Worm (Caenorhabditis elegans) whole organism, L3 larva: ENCODE results near the gene C48B4.13.

Source experiments
- R02D3.7 ChIP-seq: fragments of 150-350 bp; optimal IDR thresholded peaks from 2 replicates; lab custom pipeline; 2014; ENCODE audit warnings: missing biosample characterization, missing genetic modification characterization
- ZK546.5 ChIP-seq: sonication (generic microtip); optimal IDR thresholded peaks from 2 replicates; lab custom pipeline; 2017; ENCODE audit warnings: missing biosample characterization, missing genetic modification characterization
- ama-1 ChIP-seq: fragments of 150-350 bp; optimal IDR thresholded peaks from 2 replicates; lab custom pipeline; 2018
- ceh-16 ChIP-seq: sonication (generic microtip); optimal IDR thresholded peaks from 2 replicates; lab custom pipeline; 2017; ENCODE audit warnings: missing biosample characterization, missing genetic modification characterization
- ceh-82 ChIP-seq: fragments of 150-350 bp; optimal IDR thresholded peaks from 2 replicates; lab custom pipeline; 2014; ENCODE audit warnings: missing biosample characterization, missing genetic modification characterization
- daf-12 ChIP-seq: fragments of 150-350 bp; optimal IDR thresholded peaks from 2 replicates; lab custom pipeline; 2014; ENCODE audit warnings: missing biosample characterization, missing genetic modification reagents, missing genetic modification characterization
- elt-2 ChIP-seq: sonication (generic microtip); optimal IDR thresholded peaks from 2 replicates; lab custom pipeline; 2016; ENCODE audit warnings: missing genetic modification reagents, mild to moderate bottlenecking, missing genetic modification characterization, missing compliant biosample characterization
- elt-3 ChIP-seq, 3 experiments: fragments of 150-350 bp in 1 of 3; sonication (generic microtip) in 2 of 3; optimal IDR thresholded peaks; 2 replicates in 2 of 3; 4 replicates in 1 of 3; lab custom pipeline; 2014 to 2017; ENCODE audit warnings: missing biosample characterization in 3 of 3, missing genetic modification characterization in 3 of 3
- eor-1 ChIP-seq, 2 experiments: fragments of 150-350 bp; optimal IDR thresholded peaks; 2 replicates each; lab custom pipeline; 2014 to 2018; ENCODE audit warnings: missing biosample characterization in 2 of 2, missing genetic modification characterization in 2 of 2
- fkh-10 ChIP-seq: sonication (generic microtip); optimal IDR thresholded peaks from 2 replicates; lab custom pipeline; 2017; ENCODE audit warnings: missing biosample characterization, missing genetic modification reagents, missing genetic modification characterization
- fos-1 ChIP-seq: fragments of 150-350 bp; optimal IDR thresholded peaks from 2 replicates; lab custom pipeline; 2014; ENCODE audit warnings: missing biosample characterization, missing genetic modification characterization
- hmg-11 ChIP-seq: sonication (generic microtip); optimal IDR thresholded peaks from 2 replicates; lab custom pipeline; 2016; ENCODE audit warnings: missing genetic modification characterization, missing compliant biosample characterization
- jun-1 ChIP-seq: fragments of 150-350 bp; optimal IDR thresholded peaks from 2 replicates; lab custom pipeline; 2014; ENCODE audit warnings: missing biosample characterization, missing genetic modification reagents, missing genetic modification characterization
- lin-15B ChIP-seq: fragments of 150-350 bp; optimal IDR thresholded peaks from 2 replicates; lab custom pipeline; 2014; ENCODE audit warnings: missing biosample characterization, missing genetic modification characterization
- lsy-12 ChIP-seq: sonication (generic microtip); optimal IDR thresholded peaks from 2 replicates; lab custom pipeline; 2016; ENCODE audit warnings: mild to moderate bottlenecking, missing genetic modification characterization, missing compliant biosample characterization
- mdl-1 ChIP-seq: fragments of 150-350 bp; optimal IDR thresholded peaks from 2 replicates; lab custom pipeline; 2014; ENCODE audit warnings: missing biosample characterization, missing genetic modification characterization
- nfya-1 ChIP-seq: sonication (generic microtip); optimal IDR thresholded peaks from 2 replicates; lab custom pipeline; 2017; ENCODE audit warnings: missing genetic modification characterization, mild to moderate bottlenecking, missing compliant biosample characterization, antibody characterized with exemption, moderate library complexity; ENCODE audit not compliant: insufficient read depth
- nhr-11 ChIP-seq: fragments of 150-350 bp; optimal IDR thresholded peaks from 2 replicates; lab custom pipeline; 2014; ENCODE audit warnings: missing biosample characterization, missing genetic modification characterization
- nhr-12 ChIP-seq: fragments of 150-350 bp; optimal IDR thresholded peaks from 2 replicates; lab custom pipeline; 2014; ENCODE audit warnings: missing biosample characterization, missing genetic modification characterization
- nhr-237 ChIP-seq: fragments of 150-350 bp; optimal IDR thresholded peaks from 2 replicates; lab custom pipeline; 2014; ENCODE audit warnings: missing biosample characterization, missing genetic modification characterization
- nhr-25 ChIP-seq: sonication (generic microtip); optimal IDR thresholded peaks from 2 replicates; lab custom pipeline; 2017; ENCODE audit warnings: missing biosample characterization, missing genetic modification characterization
- nhr-43 ChIP-seq: sonication (generic microtip); optimal IDR thresholded peaks from 2 replicates; lab custom pipeline; 2016; ENCODE audit warnings: mild to moderate bottlenecking, missing genetic modification characterization, missing compliant biosample characterization; ENCODE audit not compliant: poor library complexity, severe bottlenecking
- nhr-67 ChIP-seq: fragments of 150-350 bp; optimal IDR thresholded peaks from 2 replicates; lab custom pipeline; 2014; ENCODE audit warnings: missing biosample characterization, missing genetic modification characterization
- nhr-76 ChIP-seq: fragments of 150-350 bp; sonication (generic microtip); optimal IDR thresholded peaks from 5 replicates; lab custom pipeline; 2014; ENCODE audit warnings: missing biosample characterization, missing genetic modification characterization
- pha-4 ChIP-seq: fragments of 150-350 bp; optimal IDR thresholded peaks from 2 replicates; lab custom pipeline; 2014; ENCODE audit warnings: missing biosample characterization, missing genetic modification reagents, missing genetic modification characterization
- pqm-1 ChIP-seq: fragments of 150-350 bp; optimal IDR thresholded peaks from 2 replicates; lab custom pipeline; 2017; ENCODE audit warnings: missing biosample characterization, missing genetic modification characterization, inconsistent platforms
- skn-1 ChIP-seq: fragments of 150-350 bp; optimal IDR thresholded peaks from 2 replicates; lab custom pipeline; 2014; ENCODE audit warnings: missing biosample characterization, missing genetic modification characterization
- snpc-4 ChIP-seq: fragments of 150-350 bp; optimal IDR thresholded peaks from 2 replicates; lab custom pipeline; 2014; ENCODE audit warnings: missing biosample characterization, missing genetic modification characterization
- tbx-2 ChIP-seq: sonication (generic microtip); optimal IDR thresholded peaks from 2 replicates; lab custom pipeline; 2016; ENCODE audit warnings: mild to moderate bottlenecking, missing genetic modification characterization, missing compliant biosample characterization
- unc-39 ChIP-seq: sonication (generic microtip); optimal IDR thresholded peaks from 4 replicates; lab custom pipeline; 2017; ENCODE audit warnings: missing biosample characterization, missing genetic modification characterization
- zag-1 ChIP-seq: fragments of 150-350 bp; optimal IDR thresholded peaks from 2 replicates; lab custom pipeline; 2014; ENCODE audit warnings: missing biosample characterization, missing genetic modification characterization
- ztf-4 ChIP-seq: fragments of 150-350 bp; optimal IDR thresholded peaks from 2 replicates; lab custom pipeline; 2014; ENCODE audit warnings: missing biosample characterization, missing genetic modification characterization

Gene C48B4.13

DNA sequence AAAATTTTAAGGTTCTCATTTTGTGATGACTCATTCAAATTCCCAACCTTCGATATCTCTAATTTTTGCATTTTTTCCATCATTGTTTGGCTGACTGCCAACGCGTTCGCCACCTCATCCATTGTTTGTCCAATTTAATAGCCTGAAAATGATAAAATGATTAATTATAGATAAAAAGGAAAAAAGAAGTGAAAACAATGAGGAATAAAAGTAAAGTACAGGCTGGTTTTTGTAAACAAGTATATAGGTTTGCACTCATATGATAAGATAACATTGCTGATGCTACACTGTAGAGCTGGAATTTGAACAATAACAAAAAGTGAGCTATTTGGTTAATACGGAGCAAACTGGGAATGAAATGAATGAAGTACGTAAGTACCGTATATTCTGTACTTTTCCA is 13.7 kb downstream of the C48B4.13 start, which contains the start of gene C48B4.3:
Gene C48B4.3 (minus strand): TSS at position 149 of the 400 bp plus-strand sequence.
- TF ChIP-seq R02D3.7, result no peak
- TF ChIP-seq nhr-12 (tag; lab: Kevin White, UChicago), result no peak
- TF ChIP-seq ama-1 (lab: Kevin White, UChicago), result no peak
- TF ChIP-seq pqm-1 (tag; lab: Kevin White, UChicago), result peak; percentile 92
- TF ChIP-seq pha-4 (tag; lab: Kevin White, UChicago), result peak; percentile 65
- TF ChIP-seq fos-1 (tag; lab: Kevin White, UChicago), result no peak
- no peak for TF ChIP-seq mdl-1
- TF ChIP-seq elt-3 (tag; optimal IDR thresholded peaks at IDR 0.05; lab: Kevin White, UChicago), result no peak
- no peak for TF ChIP-seq skn-1 (tag; lab: Kevin White, UChicago)
- no peak for TF ChIP-seq nhr-43 (tag; lab: Kevin White, UChicago)
- peak; percentile 59 for TF ChIP-seq elt-2 (tag; lab: Kevin White, UChicago)
- TF ChIP-seq lsy-12 (tag; lab: Kevin White, UChicago), result no peak
- TF ChIP-seq nfya-1 (tag; lab: Kevin White, UChicago), result no peak
- TF ChIP-seq ztf-4 (tag; lab: Kevin White, UChicago), result no peak
- no peak for TF ChIP-seq nhr-237
- TF ChIP-seq zag-1 (tag; lab: Kevin White, UChicago), result no peak
- TF ChIP-seq snpc-4 (tag; lab: Kevin White, UChicago), result no peak
- TF ChIP-seq unc-39 (tag; lab: Kevin White, UChicago), result no peak
- TF ChIP-seq ceh-16 (tag; lab: Kevin White, UChicago), result no peak
- TF ChIP-seq nhr-67 (tag; lab: Kevin White, UChicago), result no peak
- no peak for TF ChIP-seq ZK546.5 (tag; lab: Kevin White, UChicago)
- TF ChIP-seq lin-15B (tag; lab: Kevin White, UChicago), result no peak
- peak; percentile 42 for TF ChIP-seq jun-1 (tag; lab: Kevin White, UChicago)
- no peak for TF ChIP-seq nhr-11 (tag; lab: Kevin White, UChicago)
- TF ChIP-seq tbx-2, result no peak
- TF ChIP-seq, all 47 proteins: peak for 4

DNA sequence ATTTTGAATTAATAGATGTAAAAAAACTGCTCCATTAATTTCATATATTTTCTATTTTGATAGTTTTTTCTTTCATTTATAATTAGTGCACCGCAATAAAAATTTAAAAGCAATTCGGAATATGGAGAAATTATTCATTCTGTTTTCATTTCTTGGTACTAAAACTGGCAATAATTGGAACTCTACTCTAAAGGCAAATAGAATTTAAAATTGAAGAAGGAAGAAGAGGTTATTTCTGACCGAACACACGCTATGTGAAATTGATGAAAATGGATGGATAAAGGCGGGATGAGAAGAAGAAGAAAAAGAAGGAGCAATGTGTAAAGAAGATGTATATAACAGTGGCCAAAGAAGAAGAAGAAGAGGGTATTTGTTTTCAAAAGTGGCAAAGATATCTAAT is 14.7 kb downstream of the C48B4.13 start:
- TF ChIP-seq pha-4 (tag; lab: Kevin White, UChicago) (no peak), nhr-25 (no peak), elt-2 (tag; lab: Kevin White, UChicago) (no peak), hmg-11 (tag; lab: Kevin White, UChicago) (no peak), daf-12 (no peak), ceh-82 (tag; lab: Kevin White, UChicago) (no peak), eor-1 (tag; optimal IDR thresholded peaks at IDR 0.05; lab: Kevin White, UChicago) (no peak)

DNA sequence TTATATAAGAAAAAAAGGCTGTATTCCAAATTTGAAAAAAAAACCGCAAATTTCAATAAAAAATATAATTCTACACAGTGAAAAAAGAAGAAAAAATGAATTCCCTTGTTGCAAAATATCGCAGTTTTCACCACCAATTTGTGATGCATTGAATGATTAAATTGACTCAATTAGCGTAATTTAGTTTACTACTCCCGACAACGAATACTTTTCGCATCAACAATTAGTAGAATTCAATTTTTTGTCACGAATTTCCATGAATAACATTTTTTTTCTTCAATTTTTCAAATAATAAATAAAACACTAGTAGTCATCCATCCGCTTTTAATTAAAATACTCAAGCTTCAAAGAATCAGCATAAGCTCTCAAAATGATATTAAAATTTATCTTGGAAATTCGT is 16.8 kb downstream of the C48B4.13 start:
- TF ChIP-seq fkh-10 (GFP tag; lab: Kevin White, UChicago) (peak; percentile 67), nhr-76 (tag; lab: Kevin White, UChicago) (no peak), elt-2 (tag; lab: Kevin White, UChicago) (no peak), elt-3 (tag; optimal IDR thresholded peaks at IDR 0.05; lab: Kevin White, UChicago) (no peak)

DNA sequence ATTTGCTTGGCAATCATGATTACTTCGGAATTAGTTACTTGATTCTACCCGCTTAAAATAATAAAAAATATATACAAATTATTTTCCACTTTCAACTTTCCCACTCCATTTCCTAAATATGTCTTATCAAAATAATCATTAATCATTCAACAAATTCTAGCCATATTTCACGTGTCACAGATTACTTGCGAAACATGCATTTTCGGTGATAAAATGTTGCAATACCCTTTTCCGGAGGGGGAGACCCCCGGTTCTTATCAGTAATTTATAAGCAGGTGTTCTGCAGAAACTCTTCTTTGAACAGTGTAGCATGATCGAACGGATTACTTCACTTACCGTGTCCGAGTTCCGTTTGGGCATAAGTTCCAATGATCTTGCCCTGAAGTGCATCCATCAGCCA is 21.7 kb downstream of the C48B4.13 start:
- TF ChIP-seq jun-1 (tag; lab: Kevin White, UChicago) (peak; percentile 34), pha-4 (tag; lab: Kevin White, UChicago) (peak; percentile 22), nfya-1 (tag; lab: Kevin White, UChicago) (no peak), elt-2 (tag; lab: Kevin White, UChicago) (peak; percentile 93), R02D3.7 (no peak), pqm-1 (tag; lab: Kevin White, UChicago) (peak; percentile 87)

DNA sequence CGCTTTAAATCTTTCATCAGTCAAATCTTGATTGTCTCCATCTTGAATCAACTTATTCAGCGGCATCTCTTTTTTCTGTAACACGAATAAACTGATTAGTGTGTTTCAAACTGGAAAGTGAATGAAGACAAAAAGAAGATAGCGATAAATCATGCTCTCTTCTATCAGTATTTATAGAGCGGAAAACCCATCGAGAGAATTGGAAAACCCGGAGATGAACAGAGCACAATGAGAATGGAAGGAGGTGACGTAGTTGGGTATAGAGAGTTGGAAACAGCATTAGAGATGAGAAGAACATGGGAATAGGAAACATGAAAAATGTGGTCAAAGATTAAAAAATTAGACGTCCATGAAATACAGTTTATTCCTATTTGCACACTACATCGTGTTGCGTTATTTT is 23.6 kb downstream of the C48B4.13 start, which contains the start of gene acox-1.5:
Gene acox-1.5 (minus strand): TSS at position 75 of the 400 bp plus-strand sequence.
- TF ChIP-seq ama-1 (lab: Kevin White, UChicago) (no peak), elt-2 (tag; lab: Kevin White, UChicago) (peak; percentile 80), jun-1 (tag; lab: Kevin White, UChicago) (peak; percentile 36), pqm-1 (tag; lab: Kevin White, UChicago) (peak; percentile 84)
